Worm (Caenorhabditis elegans) whole organism, L1 larva: ENCODE results near the gene acs-7.

Source experiments
- Y116A8C.19 ChIP-seq: sonication (generic microtip); optimal IDR thresholded peaks from 2 replicates; lab custom pipeline; 2016; ENCODE audit warnings: missing compliant biosample characterization, missing genetic modification characterization, borderline replicate concordance
- ama-1 ChIP-seq: fragments of 150-350 bp; optimal IDR thresholded peaks from 2 replicates; lab custom pipeline; 2014
- blmp-1 ChIP-seq: fragments of 150-350 bp; optimal IDR thresholded peaks from 2 replicates; lab custom pipeline; 2014; ENCODE audit warnings: missing biosample characterization, missing genetic modification characterization
- ceh-63 ChIP-seq: fragments of 200-800 bp; sonication (Bioruptor generic); optimal IDR thresholded peaks from 2 replicates; lab custom pipeline; 2018; ENCODE audit warnings: mild to moderate bottlenecking, missing genetic modification characterization, missing compliant biosample characterization
- ceh-8 ChIP-seq: fragments of 200-800 bp; sonication (Bioruptor generic); optimal IDR thresholded peaks from 2 replicates; lab custom pipeline; 2018; ENCODE audit warnings: mild to moderate bottlenecking, missing genetic modification characterization, moderate library complexity, missing compliant biosample characterization
- ceh-82 ChIP-seq, 3 experiments: fragments of 150-350 bp in 1 of 3; sonication (generic microtip) in 2 of 3; optimal IDR thresholded peaks; 2 replicates each; lab custom pipeline; 2014 to 2017; ENCODE audit warnings: missing biosample characterization in 3 of 3, missing genetic modification characterization in 3 of 3
- ceh-88 ChIP-seq: fragments of 200-800 bp; sonication (Bioruptor generic); IDR thresholded peaks from 2 replicates; pipeline ENCODE4 v1.3.6; 2022; ENCODE audit warnings: missing genetic modification characterization, missing compliant biosample characterization
- ceh-90 ChIP-seq: sonication (generic microtip); optimal IDR thresholded peaks from 2 replicates; lab custom pipeline; 2016; ENCODE audit warnings: missing genetic modification characterization, missing compliant biosample characterization
- efl-1 ChIP-seq, 4 experiments: fragments of 150-350 bp; optimal IDR thresholded peaks in 3 of 4; peaks in 1 of 4; 1 replicate in 1 of 4; 2 replicates in 3 of 4; lab custom pipeline; 2014; ENCODE audit warnings: missing biosample characterization in 2 of 4, missing genetic modification characterization in 2 of 4, missing genetic modification reagents in 2 of 4
- egl-13 ChIP-seq: sonication (generic microtip); optimal IDR thresholded peaks from 2 replicates; lab custom pipeline; 2016; ENCODE audit warnings: missing genotype, missing genetic modification reagents, missing genetic modification characterization, missing compliant biosample characterization
- elt-3 ChIP-seq, 6 experiments: fragments of 150-350 bp in 1 of 6; sonication (generic microtip); optimal IDR thresholded peaks; 2 replicates each; lab custom pipeline; 2017 to 2018; ENCODE audit warnings: missing biosample characterization in 6 of 6, missing genetic modification characterization in 6 of 6, inconsistent platforms in 1 of 6
- fkh-10 ChIP-seq: sonication (generic microtip); optimal IDR thresholded peaks from 2 replicates; lab custom pipeline; 2017; ENCODE audit warnings: missing biosample characterization, missing genetic modification reagents, missing genetic modification characterization
- fkh-4 ChIP-seq: sonication (generic microtip); optimal IDR thresholded peaks from 2 replicates; lab custom pipeline; 2016; ENCODE audit warnings: missing compliant biosample characterization, missing genetic modification characterization, borderline replicate concordance
- fos-1 ChIP-seq: fragments of 150-350 bp; optimal IDR thresholded peaks from 2 replicates; lab custom pipeline; 2014; ENCODE audit warnings: missing biosample characterization, missing genetic modification characterization
- hlh-4 ChIP-seq: sonication (generic microtip); optimal IDR thresholded peaks from 2 replicates; lab custom pipeline; 2016; ENCODE audit warnings: mild to moderate bottlenecking, missing genetic modification characterization, missing compliant biosample characterization
- hpl-2 ChIP-seq: fragments of 150-350 bp; optimal IDR thresholded peaks from 2 replicates; lab custom pipeline; 2014; ENCODE audit warnings: missing biosample characterization, missing genetic modification reagents, missing genetic modification characterization
- jun-1 ChIP-seq: fragments of 150-350 bp; optimal IDR thresholded peaks from 2 replicates; lab custom pipeline; 2014; ENCODE audit warnings: missing biosample characterization, missing genetic modification reagents, missing genetic modification characterization
- lin-14 ChIP-seq: fragments of 200-800 bp; sonication (Bioruptor generic); optimal IDR thresholded peaks from 2 replicates; lab custom pipeline; 2018; ENCODE audit warnings: mild to moderate bottlenecking, missing genetic modification characterization, moderate library complexity, missing compliant biosample characterization
- lin-35 ChIP-seq, 2 experiments: fragments of 150-350 bp; optimal IDR thresholded peaks; 2 replicates each; lab custom pipeline; 2014; ENCODE audit warnings: missing biosample characterization in 2 of 2, missing genetic modification characterization in 2 of 2, missing genetic modification reagents in 2 of 2
- lin-39 ChIP-seq: fragments of 150-350 bp; optimal IDR thresholded peaks from 2 replicates; lab custom pipeline; 2014; ENCODE audit warnings: missing biosample characterization, missing genetic modification reagents, missing genetic modification characterization
- mdl-1 ChIP-seq, 2 experiments: fragments of 150-350 bp; optimal IDR thresholded peaks; 2 replicates each; lab custom pipeline; 2014 to 2017; ENCODE audit warnings: missing biosample characterization in 2 of 2, missing genetic modification characterization in 2 of 2, inconsistent platforms in 1 of 2
- nhr-11 ChIP-seq: fragments of 150-350 bp; optimal IDR thresholded peaks from 2 replicates; lab custom pipeline; 2014; ENCODE audit warnings: missing biosample characterization, missing genetic modification characterization
- nhr-12 ChIP-seq: sonication (generic microtip); optimal IDR thresholded peaks from 2 replicates; lab custom pipeline; 2017; ENCODE audit warnings: missing biosample characterization, missing genetic modification characterization
- nhr-20 ChIP-seq: sonication (generic microtip); optimal IDR thresholded peaks from 2 replicates; lab custom pipeline; 2016; ENCODE audit warnings: mild to moderate bottlenecking, missing genetic modification characterization, missing compliant biosample characterization
- nhr-237 ChIP-seq: fragments of 150-350 bp; optimal IDR thresholded peaks from 2 replicates; lab custom pipeline; 2014; ENCODE audit warnings: missing biosample characterization, missing genetic modification characterization
- nhr-47 ChIP-seq: sonication (generic microtip); optimal IDR thresholded peaks from 2 replicates; lab custom pipeline; 2016; ENCODE audit warnings: mild to moderate bottlenecking, missing genetic modification characterization, moderate library complexity, missing compliant biosample characterization
- nhr-76 ChIP-seq: sonication (generic microtip); optimal IDR thresholded peaks from 2 replicates; lab custom pipeline; 2017; ENCODE audit warnings: missing biosample characterization, missing genetic modification characterization
- nhr-84 ChIP-seq: sonication (generic microtip); optimal IDR thresholded peaks from 2 replicates; lab custom pipeline; 2017; ENCODE audit warnings: missing biosample characterization, missing genetic modification characterization
- nhr-85 ChIP-seq: sonication (generic microtip); peaks from one replicate; lab custom pipeline; 2016; ENCODE audit warnings: missing genetic modification characterization, inconsistent platforms, missing compliant biosample characterization
- nhr-90 ChIP-seq: sonication (generic microtip); optimal IDR thresholded peaks from 2 replicates; lab custom pipeline; 2016; ENCODE audit warnings: mild to moderate bottlenecking, missing genetic modification characterization, missing compliant biosample characterization; ENCODE audit not compliant: poor library complexity
- pqm-1 ChIP-seq: sonication (generic microtip); optimal IDR thresholded peaks from 3 replicates; lab custom pipeline; 2017; ENCODE audit warnings: missing biosample characterization, missing genetic modification characterization
- rnt-1 ChIP-seq: sonication (generic microtip); optimal IDR thresholded peaks from 2 replicates; lab custom pipeline; 2016; ENCODE audit warnings: mild to moderate bottlenecking, missing genetic modification characterization, moderate library complexity, missing compliant biosample characterization
- sptf-1 ChIP-seq: fragments of 150-350 bp; optimal IDR thresholded peaks from 2 replicates; lab custom pipeline; 2014; ENCODE audit warnings: missing biosample characterization, missing genetic modification characterization
- swsn-7 ChIP-seq: sonication (generic microtip); optimal IDR thresholded peaks from 2 replicates; lab custom pipeline; 2016; ENCODE audit warnings: missing genetic modification characterization, missing compliant biosample characterization
- tlp-1 ChIP-seq: fragments of 150-350 bp; optimal IDR thresholded peaks from 2 replicates; lab custom pipeline; 2014; ENCODE audit warnings: missing biosample characterization, missing genetic modification characterization
- unc-130 ChIP-seq: fragments of 150-350 bp; optimal IDR thresholded peaks from 2 replicates; lab custom pipeline; 2017; ENCODE audit warnings: missing biosample characterization, missing genetic modification characterization, inconsistent platforms
- xbp-1 ChIP-seq: sonication (generic microtip); optimal IDR thresholded peaks from 2 replicates; lab custom pipeline; 2016; ENCODE audit warnings: missing genetic modification characterization, missing compliant biosample characterization
- zag-1 ChIP-seq: fragments of 150-350 bp; optimal IDR thresholded peaks from 2 replicates; lab custom pipeline; 2014; ENCODE audit warnings: missing biosample characterization, missing genetic modification characterization

acs-7 gene

ce11 chrII:9275173-9275572 lies 16.6 kb upstream of the acs-7 start:
- no peak for TF ChIP-seq egl-13 (tag; lab: Kevin White, UChicago)
- TF ChIP-seq nhr-85 (tag; lab: Kevin White, UChicago), result peak; percentile 43

DNA sequence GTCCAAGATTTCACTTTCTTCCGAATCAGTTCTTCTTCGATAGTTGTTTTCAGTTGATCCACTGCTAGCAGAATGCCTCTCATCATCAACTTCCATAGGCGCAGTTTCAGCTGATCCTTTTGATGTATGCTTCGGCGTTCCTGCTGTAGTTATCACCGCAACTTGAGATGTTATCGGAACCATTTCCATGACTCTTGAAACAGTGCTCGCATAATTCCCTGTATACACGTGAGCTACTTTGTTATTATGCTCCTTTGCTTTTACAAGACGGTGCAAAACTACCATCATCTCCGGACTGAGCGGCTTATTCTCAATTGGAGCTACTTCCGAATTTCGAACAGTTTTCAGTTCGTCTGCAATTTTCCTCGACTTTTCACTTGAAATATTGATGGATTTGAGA lies 14.7 kb upstream of the acs-7 start:
- TF ChIP-seq ceh-63 (no peak), efl-1 (optimal IDR thresholded peaks at IDR 0.05; lab: Kevin White, UChicago) (no peak), efl-1 (GFP tag; optimal IDR thresholded peaks at IDR 0.05 in 1 of 2; lab: Kevin White, UChicago) (peak in 1 of 2 experiments; percentile 91), ceh-8 (GFP tag; lab: Kevin White, UChicago) (no peak)

- TF ChIP-seq hlh-4 (tag; lab: Kevin White, UChicago) (peak; percentile 95), nhr-76 (tag; lab: Kevin White, UChicago) (no peak), tlp-1 (tag; lab: Kevin White, UChicago) (no peak), fkh-10 (GFP tag; lab: Kevin White, UChicago) (no peak), egl-13 (tag; lab: Kevin White, UChicago) (no peak), fkh-4 (tag; lab: Kevin White, UChicago) (no peak), nhr-85 (tag; lab: Kevin White, UChicago) (no peak), ceh-82 (tag; optimal IDR thresholded peaks at IDR 0.05; lab: Kevin White, UChicago) (no peak), hpl-2 (GFP tag; lab: Kevin White, UChicago) (no peak)
Observed at ce11 chrII:9279016-9279415, 12.8 kb upstream of the acs-7 start.

- TF ChIP-seq zag-1 (tag; lab: Kevin White, UChicago) (no peak), ceh-90 (no peak), nhr-76 (tag; lab: Kevin White, UChicago) (no peak), pqm-1 (tag; lab: Kevin White, UChicago) (no peak), nhr-47 (tag; lab: Kevin White, UChicago) (no peak), fkh-10 (GFP tag; lab: Kevin White, UChicago) (no peak), efl-1 (optimal IDR thresholded peaks at IDR 0.05; lab: Kevin White, UChicago) (no peak), efl-1 (GFP tag; optimal IDR thresholded peaks at IDR 0.05 in 1 of 2; lab: Kevin White, UChicago) (peak in 1 of 2 experiments; percentile 46), swsn-7 (tag; lab: Kevin White, UChicago) (no peak), blmp-1 (tag; lab: Kevin White, UChicago) (peak; percentile 6), lin-14 (GFP tag; lab: Kevin White, UChicago) (no peak), jun-1 (tag; lab: Kevin White, UChicago) (no peak), nhr-85 (tag; lab: Kevin White, UChicago) (no peak), xbp-1 (tag; lab: Kevin White, UChicago) (no peak), egl-13 (tag; lab: Kevin White, UChicago) (no peak), lin-39 (tag; lab: Kevin White, UChicago) (no peak), elt-3 (tag; optimal IDR thresholded peaks at IDR 0.05; lab: Kevin White, UChicago) (peak in 1 of 6 experiments; percentile 35), rnt-1 (tag; lab: Kevin White, UChicago) (no peak), nhr-84 (tag; lab: Kevin White, UChicago) (no peak), fos-1 (tag; lab: Kevin White, UChicago) (no peak), ceh-8 (GFP tag; lab: Kevin White, UChicago) (no peak), ama-1 (lab: Kevin White, UChicago) (no peak), nhr-12 (tag; lab: Kevin White, UChicago) (no peak), nhr-20 (peak; percentile 14), nhr-237 (tag; lab: Kevin White, UChicago) (no peak), unc-130 (tag; lab: Kevin White, UChicago) (no peak), nhr-90 (tag; lab: Kevin White, UChicago) (no peak), lin-35 (GFP tag; optimal IDR thresholded peaks at IDR 0.05; lab: Kevin White, UChicago) (peak in 1 of 2 experiments; percentile 12), mdl-1 (tag; optimal IDR thresholded peaks at IDR 0.05; lab: Kevin White, UChicago) (no peak), sptf-1 (tag; lab: Kevin White, UChicago) (no peak), Y116A8C.19 (tag; lab: Kevin White, UChicago) (no peak), ceh-88 (GFP tag; lab: Robert Waterston, UW) (no peak), nhr-11 (tag; lab: Kevin White, UChicago) (no peak), ceh-63 (no peak)
Observed at ce11 chrII:9280048-9280772, 11.6 kb upstream of the acs-7 start, which contains the start of gene gldi-3. Gene gldi-3, minus strand, starts transcription at chrII:9280098.
